Worm (Caenorhabditis elegans) whole organism, L4 larva: Measurements from ENCODE around the gene F46C5.4.

Experiments
- T20F7.1 ChIP-seq: fragments of 200-800 bp; sonication (Bioruptor generic); optimal IDR thresholded peaks from 2 replicates; lab custom pipeline; 2018; ENCODE audit warnings: mild to moderate bottlenecking, missing genetic modification characterization, missing compliant biosample characterization
- Y48G9A.11 ChIP-seq: fragments of 200-800 bp; sonication (Bioruptor generic); IDR thresholded peaks from 2 replicates; pipeline ENCODE4 v1.3.6; 2022; ENCODE audit warnings: missing genetic modification reagents, missing genetic modification characterization, missing compliant biosample characterization
- ZK337.2 ChIP-seq: fragments of 200-800 bp; sonication (Bioruptor generic); IDR thresholded peaks from 2 replicates; pipeline ENCODE4 v1.3.6; 2022; ENCODE audit warnings: missing genetic modification reagents, missing genetic modification characterization, missing compliant biosample characterization
- aha-1 ChIP-seq: fragments of 150-350 bp; peaks from one replicate; lab custom pipeline; 2014; ENCODE audit warnings: missing biosample characterization, missing genetic modification characterization
- ama-1 ChIP-seq: fragments of 150-350 bp; optimal IDR thresholded peaks from 2 replicates; lab custom pipeline; 2014; ENCODE audit warnings: inconsistent platforms, mixed read lengths
- attf-4 ChIP-seq: sonication (generic microtip); optimal IDR thresholded peaks from 3 replicates; lab custom pipeline; 2017; ENCODE audit warnings: missing biosample characterization, missing genetic modification characterization
- ceh-20 ChIP-seq: fragments of 200-800 bp; sonication (Bioruptor generic); IDR thresholded peaks from 2 replicates; pipeline ENCODE4 v1.3.6; 2022; ENCODE audit warnings: missing genetic modification reagents, missing genetic modification characterization, missing compliant biosample characterization
- ceh-28 ChIP-seq: fragments of 150-350 bp; optimal IDR thresholded peaks from 2 replicates; lab custom pipeline; 2014; ENCODE audit warnings: missing biosample characterization, missing genetic modification reagents, missing genetic modification characterization
- daf-8 ChIP-seq: fragments of 200-800 bp; sonication (Bioruptor generic); IDR thresholded peaks from 2 replicates; pipeline ENCODE4 v1.3.6; 2022; ENCODE audit warnings: missing genetic modification characterization, missing compliant biosample characterization
- dmd-8 ChIP-seq: fragments of 200-800 bp; sonication (Bioruptor generic); IDR thresholded peaks from 2 replicates; pipeline ENCODE4 v1.3.6; 2022; ENCODE audit warnings: missing genetic modification characterization, missing compliant biosample characterization
- duxl-1 ChIP-seq: sonication (generic microtip); optimal IDR thresholded peaks from 2 replicates; lab custom pipeline; 2016; ENCODE audit warnings: mild to moderate bottlenecking, missing genetic modification characterization, moderate library complexity, missing compliant biosample characterization; ENCODE audit not compliant: poor library complexity
- egl-43 ChIP-seq: fragments of 200-800 bp; sonication (Bioruptor generic); IDR thresholded peaks from 2 replicates; pipeline ENCODE4 v1.3.6; 2022; ENCODE audit warnings: missing genetic modification reagents, missing genetic modification characterization, missing compliant biosample characterization
- fos-1 ChIP-seq: fragments of 150-350 bp; optimal IDR thresholded peaks from 2 replicates; lab custom pipeline; 2014; ENCODE audit warnings: missing biosample characterization, missing genetic modification characterization
- hlh-11 ChIP-seq: fragments of 200-800 bp; sonication (Bioruptor generic); optimal IDR thresholded peaks from 2 replicates; lab custom pipeline; 2018; ENCODE audit warnings: mild to moderate bottlenecking, missing genetic modification characterization, missing compliant biosample characterization
- hlh-30 ChIP-seq: sonication (generic microtip); optimal IDR thresholded peaks from 2 replicates; lab custom pipeline; 2017; ENCODE audit warnings: antibody characterized with exemption, mild to moderate bottlenecking, missing genetic modification characterization, missing compliant biosample characterization; ENCODE audit not compliant: insufficient read depth
- lin-15B ChIP-seq: fragments of 150-350 bp; sonication (generic microtip); optimal IDR thresholded peaks from 3 replicates; lab custom pipeline; 2014; ENCODE audit warnings: missing biosample characterization, missing genetic modification characterization
- lsy-2 ChIP-seq, 2 experiments: fragments of 150-350 bp in 1 of 2; sonication (generic microtip) in 1 of 2; optimal IDR thresholded peaks; 2 replicates each; lab custom pipeline; 2014 to 2017; ENCODE audit warnings: missing biosample characterization in 2 of 2, missing genetic modification characterization in 2 of 2
- madf-9 ChIP-seq: fragments of 200-800 bp; sonication (Bioruptor generic); conservative IDR thresholded peaks from 2 replicates; pipeline ENCODE4 v1.3.6; 2022; ENCODE audit warnings: missing genetic modification reagents, missing genetic modification characterization, missing compliant biosample characterization
- mdl-1 ChIP-seq, 2 experiments: fragments of 150-350 bp in 1 of 2; sonication (generic microtip) in 1 of 2; optimal IDR thresholded peaks; 2 replicates each; lab custom pipeline; 2014 to 2017; ENCODE audit warnings: missing biosample characterization in 2 of 2, missing genetic modification characterization in 2 of 2
- mep-1 ChIP-seq: fragments of 150-350 bp; sonication (generic microtip); optimal IDR thresholded peaks from 3 replicates; lab custom pipeline; 2014; ENCODE audit warnings: missing biosample characterization, missing genetic modification characterization
- mxl-3 ChIP-seq: fragments of 200-800 bp; sonication (Bioruptor generic); optimal IDR thresholded peaks from 2 replicates; lab custom pipeline; 2018; ENCODE audit warnings: mild to moderate bottlenecking, missing genetic modification characterization, missing compliant biosample characterization
- nhr-25 ChIP-seq: sonication (generic microtip); optimal IDR thresholded peaks from 2 replicates; lab custom pipeline; 2017; ENCODE audit warnings: missing genetic modification characterization, mild to moderate bottlenecking, missing compliant biosample characterization, antibody characterized with exemption, moderate library complexity, borderline replicate concordance; ENCODE audit not compliant: insufficient read depth
- nhr-28 ChIP-seq: fragments of 150-350 bp; optimal IDR thresholded peaks from 2 replicates; lab custom pipeline; 2014; ENCODE audit warnings: missing biosample characterization, missing genetic modification characterization
- nhr-48 ChIP-seq: sonication (generic microtip); optimal IDR thresholded peaks from 2 replicates; lab custom pipeline; 2016; ENCODE audit warnings: mild to moderate bottlenecking, missing genetic modification characterization, missing compliant biosample characterization
- nhr-77 ChIP-seq: fragments of 150-350 bp; optimal IDR thresholded peaks from 2 replicates; lab custom pipeline; 2014; ENCODE audit warnings: missing biosample characterization, missing genetic modification characterization
- skn-1 ChIP-seq: fragments of 150-350 bp; optimal IDR thresholded peaks from 2 replicates; lab custom pipeline; 2014; ENCODE audit warnings: missing biosample characterization, missing genetic modification characterization
- tag-97 ChIP-seq: fragments of 200-800 bp; sonication (Bioruptor generic); IDR thresholded peaks from 2 replicates; pipeline ENCODE4 v1.3.6; 2022; ENCODE audit warnings: missing genetic modification characterization, missing compliant biosample characterization
- unc-39 ChIP-seq: sonication (generic microtip); optimal IDR thresholded peaks from 2 replicates; lab custom pipeline; 2017; ENCODE audit warnings: missing biosample characterization, missing genetic modification characterization
- unc-62 ChIP-seq, 3 experiments: fragments of 150-350 bp in 1 of 3; sonication (generic microtip); optimal IDR thresholded peaks in 2 of 3; peaks in 1 of 3; 1 replicate in 1 of 3; 2 replicates in 2 of 3; lab custom pipeline; 2014 to 2017; ENCODE audit warnings: missing biosample characterization in 3 of 3, missing genetic modification characterization in 3 of 3, missing genetic modification reagents in 3 of 3, missing genotype in 1 of 3
- zag-1 ChIP-seq: fragments of 150-350 bp; optimal IDR thresholded peaks from 2 replicates; lab custom pipeline; 2014; ENCODE audit warnings: missing biosample characterization, missing genetic modification characterization
- zfp-2 ChIP-seq: sonication (generic microtip); optimal IDR thresholded peaks from 2 replicates; lab custom pipeline; 2016; ENCODE audit warnings: mild to moderate bottlenecking, missing genetic modification characterization, missing compliant biosample characterization
- ztf-7 ChIP-seq: fragments of 150-350 bp; optimal IDR thresholded peaks from 2 replicates; lab custom pipeline; 2014; ENCODE audit warnings: missing biosample characterization, missing genetic modification characterization

The F46C5.4 gene

DNA sequence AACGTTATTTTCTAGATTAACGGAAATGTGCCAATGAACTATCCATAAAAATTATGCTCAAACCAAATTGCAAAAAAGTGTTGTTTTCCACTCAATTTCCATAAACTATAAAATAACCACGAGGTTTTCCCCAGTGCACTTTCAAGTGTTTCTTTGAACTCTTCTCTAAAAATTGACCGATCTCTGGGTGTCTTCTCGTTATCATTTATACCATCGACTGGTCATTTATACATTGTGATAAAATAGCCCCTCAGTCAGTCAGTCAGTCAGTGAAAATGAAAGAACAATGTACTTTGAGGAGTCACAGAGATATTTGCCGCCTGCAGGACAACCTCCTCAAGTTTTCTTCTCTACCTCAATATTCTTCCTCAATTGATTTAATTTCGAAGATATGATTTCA lies 10.1 kb downstream of the F46C5.4 start:
- peak; percentile 47 for TF ChIP-seq hlh-30 (tag; lab: Kevin White, UChicago)
- peak; percentile 62 for TF ChIP-seq nhr-28 (tag; lab: Kevin White, UChicago)
- TF ChIP-seq lsy-2 (tag; optimal IDR thresholded peaks at IDR 0.05; lab: Kevin White, UChicago), result no peak
- no peak for TF ChIP-seq fos-1 (tag; lab: Kevin White, UChicago)
- TF ChIP-seq madf-9 (GFP tag; lab: Robert Waterston, UW), result no peak
- no peak for TF ChIP-seq tag-97 (GFP tag; lab: Robert Waterston, UW)
- TF ChIP-seq mdl-1 (tag; optimal IDR thresholded peaks at IDR 0.05; lab: Kevin White, UChicago), result peak in 1 of 2 experiments; percentile 42
- TF ChIP-seq skn-1 (tag; lab: Kevin White, UChicago), result no peak
- no peak for TF ChIP-seq Y48G9A.11 (GFP tag; lab: Robert Waterston, UW)
- TF ChIP-seq nhr-77 (tag; lab: Kevin White, UChicago), result no peak
- TF ChIP-seq ZK337.2 (GFP tag; lab: Robert Waterston, UW), result no peak
- TF ChIP-seq dmd-8 (GFP tag; lab: Robert Waterston, UW), result no peak
- TF ChIP-seq hlh-11 (tag; lab: Kevin White, UChicago), result peak; percentile 57
- no peak for TF ChIP-seq duxl-1
- TF ChIP-seq T20F7.1 (GFP tag; lab: Kevin White, UChicago), result no peak
- TF ChIP-seq daf-8 (GFP tag; lab: Robert Waterston, UW), result no peak
- no peak for TF ChIP-seq zag-1 (tag; lab: Kevin White, UChicago)

DNA sequence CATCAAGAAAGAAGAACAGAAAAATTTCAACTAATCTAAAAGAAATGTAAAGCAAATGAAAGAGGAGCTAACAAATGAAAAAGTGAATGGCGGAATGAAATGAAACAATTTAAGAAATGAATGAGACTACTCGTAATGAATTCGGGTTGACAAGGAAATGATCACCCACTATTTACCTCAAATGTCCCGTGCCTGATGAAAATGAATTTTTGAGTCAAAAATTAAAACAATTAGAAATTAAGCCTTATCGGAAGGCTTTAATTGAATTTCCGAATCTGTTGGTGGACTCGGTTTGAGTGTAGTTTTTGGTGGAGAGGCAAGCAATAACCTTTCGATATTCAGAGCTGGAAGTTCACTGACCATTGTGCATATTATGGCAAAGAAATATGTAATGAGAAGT lies 13.1 kb downstream of the F46C5.4 start:
- TF ChIP-seq attf-4 (tag; lab: Kevin White, UChicago) (no peak), aha-1 (peak; percentile 63), unc-62 (GFP tag; optimal IDR thresholded peaks at IDR 0.05 in 1 of 2; lab: Kevin White, UChicago) (peak in 1 of 2 experiments; percentile 53), unc-62 (tag; optimal IDR thresholded peaks at IDR 0.05; lab: Kevin White, UChicago) (no peak), ama-1 (no peak)

DNA sequence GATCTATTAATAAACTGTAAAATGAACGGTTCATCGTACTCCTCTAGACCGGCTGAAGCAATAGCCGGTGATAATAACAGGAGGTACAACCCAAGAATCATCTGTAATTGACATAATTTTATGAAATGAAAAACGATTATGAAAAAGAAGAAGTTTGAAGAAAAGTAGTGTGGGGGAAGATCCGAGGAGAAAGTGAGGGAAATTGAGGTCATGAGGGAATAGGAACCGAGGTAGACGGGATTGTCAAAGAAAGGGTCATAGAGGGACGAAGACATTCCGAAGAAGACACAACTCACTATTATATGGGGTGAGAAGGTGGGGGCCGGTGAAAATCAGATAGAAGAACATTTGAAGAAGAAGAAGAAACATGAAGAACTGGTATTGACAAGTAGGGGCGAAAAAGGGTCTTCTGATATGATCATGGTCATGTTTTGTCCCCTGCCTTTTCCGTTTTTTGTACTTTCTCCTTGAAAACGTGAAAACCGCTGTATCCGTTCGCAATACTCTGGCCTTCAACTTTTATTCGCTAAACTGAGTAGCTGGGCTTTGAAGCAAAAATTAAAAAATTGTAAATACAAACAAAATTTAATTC lies 16.2 kb downstream of the F46C5.4 start, which contains the start of gene oac-46:
Gene oac-46, minus strand, starts transcription at position 101 of the 592 bp plus-strand sequence.
- no peak for TF ChIP-seq ceh-28 (tag; lab: Kevin White, UChicago)
- no peak for TF ChIP-seq fos-1 (tag; lab: Kevin White, UChicago)
- peak in 1 of 2 experiments; percentile 8 for TF ChIP-seq unc-62 (GFP tag; optimal IDR thresholded peaks at IDR 0.05 in 1 of 2; lab: Kevin White, UChicago)
- no peak for TF ChIP-seq unc-62 (tag; optimal IDR thresholded peaks at IDR 0.05; lab: Kevin White, UChicago)
- peak; percentile 19 for TF ChIP-seq mep-1 (tag; lab: Kevin White, UChicago)
- TF ChIP-seq ztf-7 (tag; lab: Kevin White, UChicago), result no peak
- TF ChIP-seq lin-15B (tag; lab: Kevin White, UChicago), result no peak
- TF ChIP-seq zfp-2 (tag; lab: Kevin White, UChicago), result no peak
- peak; percentile 21 for TF ChIP-seq nhr-28 (tag; lab: Kevin White, UChicago)
- peak; percentile 44 for TF ChIP-seq nhr-25
- TF ChIP-seq, all 104 proteins: peak for 4

DNA sequence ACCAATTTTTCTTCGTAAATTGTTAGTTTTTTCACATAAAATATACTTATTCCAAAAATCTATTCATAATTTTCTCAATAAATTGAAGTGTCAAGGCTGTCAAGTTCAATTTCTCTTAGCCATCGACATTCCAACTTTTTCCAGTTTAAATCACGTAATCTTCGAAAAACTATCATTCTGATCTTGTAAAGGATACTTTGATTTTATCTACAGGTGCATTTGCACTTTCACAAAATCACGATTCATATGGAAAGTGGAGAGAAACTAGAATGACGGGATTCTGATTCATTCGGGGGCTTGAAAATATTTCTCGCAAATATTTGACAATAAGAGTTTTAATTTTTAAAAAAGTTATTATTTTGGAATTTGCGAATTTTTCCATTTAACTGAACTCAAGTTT lies 17.4 kb downstream of the F46C5.4 start:
- TF ChIP-seq aha-1, result peak; percentile 54
- no peak for TF ChIP-seq unc-39 (tag; lab: Kevin White, UChicago)

DNA sequence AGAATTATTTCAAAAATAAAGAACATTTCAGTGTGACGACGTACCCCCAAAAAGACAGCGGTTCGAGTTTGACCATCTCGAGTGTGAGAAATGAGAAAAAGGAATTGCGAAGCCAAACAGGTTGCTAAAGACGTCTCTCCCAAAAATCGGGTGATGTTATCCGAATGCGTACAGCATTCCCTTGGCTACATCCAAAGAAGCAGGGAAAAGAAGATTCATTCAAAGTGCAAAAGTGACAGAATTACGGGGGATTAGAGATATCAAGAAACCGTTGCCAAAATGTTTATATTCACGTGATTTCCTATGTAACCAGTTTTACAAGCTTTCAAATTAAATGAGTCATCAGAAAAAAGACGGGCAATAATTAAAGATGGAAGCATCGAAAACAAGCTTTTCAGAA lies 18.1 kb downstream of the F46C5.4 start:
- TF ChIP-seq nhr-48 (peak; percentile 68), hlh-11 (tag; lab: Kevin White, UChicago) (peak; percentile 60), egl-43 (GFP tag; lab: Robert Waterston, UW) (no peak), ceh-20 (GFP tag; lab: Robert Waterston, UW) (no peak), mdl-1 (tag; optimal IDR thresholded peaks at IDR 0.05; lab: Kevin White, UChicago) (peak in 1 of 2 experiments; percentile 19), Y48G9A.11 (GFP tag; lab: Robert Waterston, UW) (no peak), mxl-3 (GFP tag; lab: Kevin White, UChicago) (peak; percentile 33), nhr-28 (tag; lab: Kevin White, UChicago) (peak; percentile 47)
